Worm (Caenorhabditis elegans) whole organism, midembryonic: ENCODE data around the gene orc-3.
"Not testable (repeated sequence)": the region's sequence is repeated elsewhere in the genome, so short reads cannot be mapped to it uniquely, and the experiment has no call there.

Experiments
- T22C8.4 ChIP-seq: fragments of 200-800 bp; sonication (Bioruptor generic); IDR thresholded peaks from 2 replicates; pipeline ENCODE4 v1.3.6; 2022; ENCODE audit warnings: missing genetic modification characterization, missing compliant biosample characterization
- cog-1 ChIP-seq: sonication (generic microtip); optimal IDR thresholded peaks from 2 replicates; lab custom pipeline; 2016; ENCODE audit warnings: missing genetic modification characterization, missing compliant biosample characterization
- flt-1 ChIP-seq: fragments of 200-800 bp; sonication (Bioruptor generic); IDR thresholded peaks from 2 replicates; pipeline ENCODE4 v1.3.6; 2022; ENCODE audit warnings: missing genetic modification characterization, missing compliant biosample characterization
- ref-1 ChIP-seq: fragments of 200-800 bp; sonication (Bioruptor generic); conservative IDR thresholded peaks from 2 replicates; pipeline ENCODE4 v1.3.6; 2022; ENCODE audit warnings: missing genetic modification reagents, missing genetic modification characterization, missing compliant biosample characterization
- tab-1 ChIP-seq: fragments of 200-800 bp; sonication (Bioruptor generic); IDR thresholded peaks from 2 replicates; pipeline ENCODE4 v1.3.6; 2022; ENCODE audit warnings: missing genetic modification characterization, missing compliant biosample characterization
- ztf-23 ChIP-seq: fragments of 200-800 bp; sonication (Bioruptor generic); IDR thresholded peaks from 2 replicates; pipeline ENCODE4 v1.3.6; 2022; ENCODE audit warnings: missing genetic modification reagents, missing genetic modification characterization, missing compliant biosample characterization
- ztf-29 ChIP-seq: fragments of 200-800 bp; sonication (Bioruptor generic); IDR thresholded peaks from 2 replicates; pipeline ENCODE4 v1.3.6; 2022; ENCODE audit warnings: missing genetic modification reagents, missing genetic modification characterization, missing compliant biosample characterization

DNA sequence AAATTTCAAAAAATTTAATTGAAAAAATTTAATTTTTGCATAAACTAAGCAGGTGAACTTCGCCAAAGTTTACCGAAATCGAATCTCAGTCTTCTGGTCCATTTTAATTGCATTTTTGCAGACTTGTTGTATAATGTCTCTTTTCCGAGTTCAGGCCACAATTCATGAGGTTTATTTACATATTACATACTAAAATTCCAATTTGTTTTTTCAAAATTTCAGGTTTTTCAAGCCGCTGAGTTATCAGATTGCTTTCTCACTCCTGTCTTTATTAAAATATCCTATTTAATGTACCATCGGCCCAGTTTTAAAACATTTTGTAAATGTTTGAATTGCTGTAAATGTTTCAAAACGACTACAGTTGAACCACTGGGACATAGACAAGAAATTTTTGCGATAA is 48.6 kb downstream of the orc-3 start, which contains the start of gene fbxa-208:
- not testable (repeated sequence) for TF ChIP-seq ref-1; cog-1; T22C8.4 (GFP tag; lab: Robert Waterston, UW); ztf-29 (GFP tag; lab: Robert Waterston, UW); flt-1; tab-1 (GFP tag; lab: Robert Waterston, UW); ztf-23 (GFP tag; lab: Robert Waterston, UW)
